Worm (Caenorhabditis elegans): ENCODE measurements around the gene mdt-26.

ce11 chrII:5708154-5708553, 47.2 kb downstream of the mdt-26 start:
- TF ChIP-seq him-1 (tag; optimal IDR thresholded peaks at IDR 0.05) = no peak
- no peak for TF ChIP-seq dao-5 (tag; optimal IDR thresholded peaks at IDR 0.05)
- TF ChIP-seq W03F9.2 (tag; optimal IDR thresholded peaks at IDR 0.05) = no peak

Data from whole organism, L4/young adult.